Fruit fly (Drosophila melanogaster): ENCODE results near the gene alpha-Est10.

Gene alpha-Est10

dm6 chr3R:7506314-7506988 is 12.8 kb upstream of the alpha-Est10 start (continued):
- TF ChIP-seq B-H1 (GFP tag; IDR thresholded peaks at IDR 0.05) = peak; percentile 50; the same call in 2 of the 3 replicates
- TF ChIP-seq CG3995 (GFP tag; optimal IDR thresholded peaks at IDR 0.05) = peak; percentile 55
- TF ChIP-seq CG6254 (GFP tag; optimal IDR thresholded peaks at IDR 0.05) = no peak
- TF ChIP-seq ems (GFP tag; optimal IDR thresholded peaks at IDR 0.05) = peak; percentile 87
- TF ChIP-seq CG13123 (GFP tag; optimal IDR thresholded peaks at IDR 0.05) = peak; percentile 60
- TF ChIP-seq CG7357 (GFP tag; IDR thresholded peaks at IDR 0.05) = peak; percentile 70; the same call in 2 of the 3 replicates
- no peak for TF ChIP-seq kni (GFP tag; optimal IDR thresholded peaks at IDR 0.05)
- TF ChIP-seq CG10321 (GFP tag; IDR thresholded peaks at IDR 0.05) = peak; percentile 57
- TF ChIP-seq Kr (GFP tag; optimal IDR thresholded peaks at IDR 0.05) = no peak
- no peak for TF ChIP-seq prd (optimal IDR thresholded peaks at IDR 0.05)
- TF ChIP-seq prd (GFP tag; IDR thresholded peaks at IDR 0.05) = peak; percentile 84
- peak; percentile 91 for TF ChIP-seq lmd (GFP tag; IDR thresholded peaks at IDR 0.05)
- peak; percentile 86 for TF ChIP-seq vfl (GFP tag; optimal IDR thresholded peaks at IDR 0.05)
- TF ChIP-seq grn (GFP tag; optimal IDR thresholded peaks at IDR 0.05) = peak; percentile 23
- TF ChIP-seq odd (GFP tag; optimal IDR thresholded peaks at IDR 0.05) = peak; percentile 55
- no peak for TF ChIP-seq CG5180 (GFP tag; optimal IDR thresholded peaks at IDR 0.05)
- no peak for TF ChIP-seq bsh (GFP tag; optimal IDR thresholded peaks at IDR 0.05)
- TF ChIP-seq gce (GFP tag; IDR thresholded peaks at IDR 0.05) = no peak; the same call in 2 of the 3 replicates
- TF ChIP-seq row (GFP tag; IDR thresholded peaks at IDR 0.05) = peak; percentile 86
- TF ChIP-seq Dll (GFP tag; IDR thresholded peaks at IDR 0.05; ENCODE audit: partially characterized antibody) = no peak
- no peak for TF ChIP-seq CG4707 (GFP tag; optimal IDR thresholded peaks at IDR 0.05)
- TF ChIP-seq CG14014 (GFP tag; IDR thresholded peaks at IDR 0.05) = peak; percentile 91
- TF ChIP-seq Opbp (GFP tag; IDR thresholded peaks at IDR 0.05; ENCODE audit: partially characterized antibody) = no peak
- no peak for TF ChIP-seq CG34224 (GFP tag; IDR thresholded peaks at IDR 0.05; ENCODE audit: partially characterized antibody)
- no peak for TF ChIP-seq hkb (optimal IDR thresholded peaks at IDR 0.05)
- peak; percentile 64 for TF ChIP-seq hkb (GFP tag; IDR thresholded peaks at IDR 0.05)
- no peak for TF ChIP-seq CG10431 (GFP tag; optimal IDR thresholded peaks at IDR 0.05)
- TF ChIP-seq knrl (GFP tag; IDR thresholded peaks at IDR 0.05; ENCODE audit: partially characterized antibody) = no peak
- TF ChIP-seq Hsf (GFP tag; optimal IDR thresholded peaks at IDR 0.05) = peak; percentile 86
- peak; percentile 60 for TF ChIP-seq CG9437 (GFP tag; optimal IDR thresholded peaks at IDR 0.05)
- peak; percentile 66 for TF ChIP-seq CG43689 (GFP tag; IDR thresholded peaks at IDR 0.05)
- no peak for TF ChIP-seq wor (GFP tag; IDR thresholded peaks at IDR 0.05)
- TF ChIP-seq Usf (GFP tag; optimal IDR thresholded peaks at IDR 0.05) = peak; percentile 66
- peak; percentile 83 for TF ChIP-seq NfI (GFP tag; optimal IDR thresholded peaks at IDR 0.05)
- TF ChIP-seq CG16779 (GFP tag; IDR thresholded peaks at IDR 0.05) = peak; percentile 87
- peak; percentile 65 for TF ChIP-seq az2 (GFP tag; optimal IDR thresholded peaks at IDR 0.05)
- TF ChIP-seq pnt (GFP tag; optimal IDR thresholded peaks at IDR 0.05) = peak; percentile 74
- peak; percentile 92 for TF ChIP-seq CG10147 (GFP tag; optimal IDR thresholded peaks at IDR 0.05)
- no peak for TF ChIP-seq z (GFP tag; IDR thresholded peaks at IDR 0.05)
- TF ChIP-seq Pdp1 (GFP tag; optimal IDR thresholded peaks at IDR 0.05) = peak; percentile 86
- peak; percentile 80 for TF ChIP-seq seq (GFP tag; IDR thresholded peaks at IDR 0.05)
- peak; percentile 82 for TF ChIP-seq Aef1 (GFP tag; IDR thresholded peaks at IDR 0.05)
- peak; percentile 45 for TF ChIP-seq ap (GFP tag; IDR thresholded peaks at IDR 0.05)
- TF ChIP-seq peb (GFP tag; IDR thresholded peaks at IDR 0.05) = peak; percentile 36; the same call in 1 of the 2 replicates
- no peak for TF ChIP-seq hb (GFP tag; IDR thresholded peaks at IDR 0.05; ENCODE audit: partially characterized antibody)
- no peak for TF ChIP-seq usp (GFP tag; optimal IDR thresholded peaks at IDR 0.05)
- TF ChIP-seq grau (tag; optimal IDR thresholded peaks at IDR 0.05) = peak; percentile 87
- peak; percentile 56 for TF ChIP-seq Sry-δ (GFP tag; optimal IDR thresholded peaks at IDR 0.05)
- TF ChIP-seq zfh2 (GFP tag; optimal IDR thresholded peaks at IDR 0.05) = peak; percentile 93
- TF ChIP-seq eve (GFP tag; optimal IDR thresholded peaks at IDR 0.05) = peak in 1 of 2 experiments; percentile 24
- peak; percentile 86 for TF ChIP-seq CG2889 (GFP tag; IDR thresholded peaks at IDR 0.05)
